Worm (Caenorhabditis elegans): ENCODE results near the gene C05E4.12.
A peak's percentile ranks its signal among the peaks of the same experiment; 100 is the strongest.

Gene C05E4.12

DNA sequence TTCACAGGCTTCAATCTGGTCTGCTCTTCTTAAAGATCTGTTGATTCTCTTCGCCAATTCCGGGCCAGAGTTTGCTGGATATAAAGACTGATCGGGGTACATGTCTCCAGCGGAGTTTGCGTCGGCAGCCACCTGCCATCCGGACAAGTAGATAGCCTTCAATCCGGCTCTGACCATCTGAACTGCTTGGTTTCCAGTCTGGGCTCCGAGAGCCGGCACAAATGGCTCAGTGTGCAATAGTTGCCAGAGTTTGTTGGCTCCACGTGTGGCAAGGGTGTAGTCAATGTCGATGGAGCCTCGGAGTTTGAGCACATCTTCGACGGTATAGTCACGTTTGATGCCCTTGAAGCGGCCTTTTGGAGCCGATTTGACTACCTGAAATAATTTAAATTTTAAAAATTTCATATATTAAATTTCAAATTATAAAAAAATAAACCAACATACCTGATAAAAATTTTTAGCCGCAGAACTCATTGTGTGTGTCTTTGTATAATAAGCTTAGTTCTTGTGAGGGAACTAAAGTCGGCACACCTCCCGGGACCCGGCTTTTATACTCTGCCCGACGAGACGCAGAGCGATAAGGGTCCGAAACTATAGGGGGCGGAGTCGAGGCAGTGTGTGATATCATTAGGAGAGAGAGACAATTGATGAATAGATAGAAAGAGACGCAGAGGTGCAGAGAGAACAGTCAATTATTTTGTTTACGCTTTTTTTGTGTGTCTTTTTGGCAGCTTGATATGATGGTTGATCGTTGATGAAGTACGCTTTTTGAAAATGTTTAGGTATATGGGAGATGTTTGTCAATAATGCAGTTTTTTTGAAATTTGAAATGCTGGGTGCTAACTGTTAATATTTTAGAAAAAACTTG is 34.1 kb downstream of the C05E4.12 start, which contains the start of the genes icl-1 and srh-2 (continued):
- TF ChIP-seq tlf-1 (GFP tag; optimal IDR thresholded peaks at IDR 0.05) = peak; percentile 21
- TF ChIP-seq snpc-1.1 (tag; optimal IDR thresholded peaks at IDR 0.05; ENCODE audit: insufficient read depth) = no peak
- peak; percentile 97 for TF ChIP-seq repo-1 (tag; optimal IDR thresholded peaks at IDR 0.05)
- TF ChIP-seq Y56A3A.18 (GFP tag; IDR thresholded peaks at IDR 0.05) = no peak; the same call in 1 of the 2 replicates
- peak; percentile 4 for TF ChIP-seq ztf-3 (GFP tag; optimal IDR thresholded peaks at IDR 0.05)
- TF ChIP-seq B0019.2 (GFP tag; conservative IDR thresholded peaks at IDR 0.05) = 0 out of 2 replicates have a peak, but pooled peaks have one; percentile 3
- no peak for TF ChIP-seq nhr-120 (GFP tag; IDR thresholded peaks at IDR 0.05)
- peak; percentile 45 for TF ChIP-seq zim-3 (tag; optimal IDR thresholded peaks at IDR 0.05)
- TF ChIP-seq hmg-1.2 (GFP tag; IDR thresholded peaks at IDR 0.05) = peak; percentile 37; the same call in 1 of the 2 replicates
- no peak for TF ChIP-seq die-1 (tag; optimal IDR thresholded peaks at IDR 0.05)

DNA sequence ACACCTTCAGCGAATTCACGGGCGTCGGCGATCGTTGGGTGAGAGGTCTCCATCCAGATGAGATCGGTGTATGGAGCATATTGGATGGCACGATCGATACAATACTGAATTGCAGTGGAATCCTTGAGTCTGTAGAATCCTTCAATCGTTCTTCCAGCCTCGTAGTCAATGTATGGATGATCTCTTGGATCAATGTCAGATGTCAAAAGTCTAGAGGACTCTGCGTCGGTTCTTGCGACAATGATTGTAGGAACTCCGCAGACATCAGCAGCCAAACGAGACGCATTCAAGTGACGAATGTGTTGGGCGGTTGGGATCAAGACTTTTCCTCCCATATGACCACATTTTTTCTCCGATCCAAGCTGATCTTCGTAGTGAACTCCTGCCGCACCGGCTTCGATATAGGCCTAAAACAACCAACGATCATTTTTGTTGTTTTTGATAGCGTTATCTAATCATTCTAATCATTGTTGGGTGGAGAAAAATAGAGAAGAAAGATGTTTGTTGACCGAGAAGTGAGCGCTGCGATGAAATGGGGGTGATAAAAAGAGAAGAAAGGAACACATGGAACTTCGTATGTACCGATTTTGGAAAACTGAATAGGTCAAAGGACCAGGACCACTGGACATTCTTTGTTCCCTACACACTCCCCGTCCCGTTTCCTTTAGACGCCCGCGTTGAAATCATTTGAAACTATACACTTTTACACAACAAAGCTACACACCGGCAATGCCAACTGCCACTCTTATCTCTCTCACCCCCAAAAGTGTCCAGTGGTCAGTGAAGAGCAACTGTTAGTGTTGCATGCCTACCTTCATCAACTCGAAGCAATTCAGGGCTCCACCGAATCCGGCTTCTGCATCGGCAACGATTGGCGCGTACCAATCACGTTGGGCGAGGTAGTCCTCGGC is 35.0 kb downstream of the C05E4.12 start:
- TF ChIP-seq sdz-38 (tag; optimal IDR thresholded peaks at IDR 0.05) (no peak), nfya-2 (GFP tag; IDR thresholded peaks at IDR 0.05) (no peak), nhr-120 (GFP tag; IDR thresholded peaks at IDR 0.05) (0 out of 2 replicates have a peak, but pooled peaks have one; percentile 56), nfyb-1 (GFP tag; IDR thresholded peaks at IDR 0.05) (peak; percentile 10; the same call in 1 of the 2 replicates), mcd-1 (GFP tag; IDR thresholded peaks at IDR 0.05) (no peak), let-607 (tag; optimal IDR thresholded peaks at IDR 0.05) (peak; percentile 0 to 33), Y95B8A.8 (GFP tag; IDR thresholded peaks at IDR 0.05) (peak; percentile 18; the same call in 1 of the 2 replicates), let-526 (GFP tag; IDR thresholded peaks at IDR 0.05) (no peak), nhr-80 (tag; optimal IDR thresholded peaks at IDR 0.05) (peak; percentile 29), C17E4.6 (GFP tag; IDR thresholded peaks at IDR 0.05) (no peak), K12H6.12 (tag; optimal IDR thresholded peaks at IDR 0.05) (peak; percentile 1), Y53G8AR.9 (GFP tag; conservative IDR thresholded peaks at IDR 0.05) (peak; percentile 35; the same call in 1 of the 2 replicates), K11D2.4 (GFP tag; IDR thresholded peaks at IDR 0.05) (peak; percentile 32; the same call in 1 of the 2 replicates), Y56A3A.18 (GFP tag; IDR thresholded peaks at IDR 0.05) (peak; percentile 41; the same call in 1 of the 2 replicates), B0336.3 (GFP tag; IDR thresholded peaks at IDR 0.05) (peak; percentile 7; the same call in 1 of the 2 replicates), egl-18 (GFP tag; IDR thresholded peaks at IDR 0.05) (no peak), ceh-79 (tag; optimal IDR thresholded peaks at IDR 0.05) (no peak), ama-1 (optimal IDR thresholded peaks at IDR 0.05) (peak; percentile 38), ama-1 (GFP tag; optimal IDR thresholded peaks at IDR 0.05) (no peak), ztf-28 (GFP tag; IDR thresholded peaks at IDR 0.05) (0 out of 2 replicates have a peak, but pooled peaks have one; percentile 10)

DNA sequence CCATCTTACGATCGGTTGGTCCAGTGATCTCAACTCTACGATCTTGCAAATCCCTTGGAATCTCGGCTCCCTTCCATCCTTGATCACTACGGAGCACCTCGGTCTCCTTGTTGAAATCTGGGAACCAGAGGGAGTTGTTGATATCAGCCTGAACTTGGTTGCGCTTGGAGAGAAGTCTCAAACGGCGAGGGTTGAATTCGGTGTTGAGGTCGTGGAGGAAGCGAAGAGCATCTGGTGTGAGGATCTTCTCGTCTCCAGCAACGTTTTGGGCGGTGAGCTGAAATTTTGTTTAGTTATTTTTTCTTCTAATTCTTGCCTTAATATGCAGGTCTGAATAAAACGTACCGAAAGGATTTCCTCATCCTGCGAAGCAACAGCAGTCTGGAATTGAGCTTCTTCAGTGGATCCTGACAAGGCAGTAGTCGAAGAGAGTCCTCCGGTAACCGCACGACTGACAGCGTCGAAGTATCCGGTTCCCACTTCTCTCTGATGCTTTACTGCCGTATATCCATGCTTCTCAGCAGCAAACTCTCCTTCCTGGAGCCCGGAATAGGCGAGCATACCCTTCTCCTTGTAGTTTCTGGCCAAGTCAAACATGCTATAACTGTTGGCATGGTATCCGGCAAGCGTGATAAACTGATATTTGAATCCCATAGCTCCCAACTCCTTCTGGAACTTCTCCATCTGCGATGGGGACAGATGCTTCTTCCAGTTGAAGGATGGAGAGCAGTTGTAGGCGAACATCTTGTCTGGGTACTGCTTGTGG is 35.8 kb downstream of the C05E4.12 start:
- TF ChIP-seq ZK185.1 (tag; optimal IDR thresholded peaks at IDR 0.05; ENCODE audit: poor library complexity, severe bottlenecking) (peak; percentile 77), lin-35 (GFP tag; optimal IDR thresholded peaks at IDR 0.05) (peak in 1 of 3 experiments; percentile 31), nhr-90 (tag; optimal IDR thresholded peaks at IDR 0.05) (peak; percentile 5), madf-10 (tag; optimal IDR thresholded peaks at IDR 0.05) (no peak), Y53G8AR.9 (GFP tag; conservative IDR thresholded peaks at IDR 0.05) (peak; percentile 64), ceh-58 (GFP tag; IDR thresholded peaks at IDR 0.05) (no peak), ama-1 (optimal IDR thresholded peaks at IDR 0.05) (peak; percentile 86), ama-1 (GFP tag; optimal IDR thresholded peaks at IDR 0.05) (no peak), bed-2 (GFP tag; IDR thresholded peaks at IDR 0.05) (0 out of 2 replicates have a peak, but pooled peaks have one; percentile 6), zfh-2 (GFP tag; conservative IDR thresholded peaks at IDR 0.05) (0 out of 2 replicates have a peak, but pooled peaks have one; percentile 27), ztf-3 (GFP tag; optimal IDR thresholded peaks at IDR 0.05) (peak; percentile 15), Y56A3A.18 (GFP tag; IDR thresholded peaks at IDR 0.05) (0 out of 2 replicates have a peak, but pooled peaks have one; percentile 8), ceh-40 (GFP tag; IDR thresholded peaks at IDR 0.05) (no peak), nhr-120 (GFP tag; IDR thresholded peaks at IDR 0.05) (peak; percentile 70; the same call in 1 of the 2 replicates), die-1 (tag; optimal IDR thresholded peaks at IDR 0.05) (peak; percentile 31)
